Fruit fly (Drosophila melanogaster) whole organism, prepupa: ENCODE results near the gene CG4607.
A peak's percentile ranks its signal among the peaks of the same experiment; 100 is the strongest.

Experiments
- Blimp-1 ChIP-seq: fragments of 200-800 bp; sonication (Bioruptor generic); optimal IDR thresholded peaks from 3 replicates; lab custom pipeline; 2017; ENCODE audit warnings: missing biosample characterization, missing genetic modification characterization, mild to moderate bottlenecking, moderate library complexity, missing genetic modification reagents
- CG11294 ChIP-seq: fragments of 200-800 bp; sonication (Bioruptor generic); IDR thresholded peaks from 2 replicates; pipeline ENCODE4 v1.3.6; 2022; ENCODE audit warnings: missing biosample characterization, missing genetic modification characterization
- CG11762 ChIP-seq: fragments of 200-800 bp; sonication (Bioruptor generic); optimal IDR thresholded peaks from 3 replicates; lab custom pipeline; 2016; ENCODE audit warnings: missing biosample characterization, missing genetic modification characterization; ENCODE audit not compliant: insufficient read depth
- CG31627 ChIP-seq: fragments of 200-800 bp; sonication (Bioruptor generic); optimal IDR thresholded peaks from 3 replicates; lab custom pipeline; 2016; ENCODE audit warnings: missing biosample characterization, missing genetic modification characterization
- CG32006 ChIP-seq: fragments of 200-800 bp; sonication (Bioruptor generic); optimal IDR thresholded peaks from 3 replicates; lab custom pipeline; 2017; ENCODE audit warnings: missing biosample characterization, mild to moderate bottlenecking, missing genetic modification characterization
- CG6163 ChIP-seq: fragments of 200-800 bp; sonication (Bioruptor generic); IDR thresholded peaks from 3 replicates; pipeline ENCODE4 v1.3.6; 2022; ENCODE audit warnings: missing biosample characterization, missing genetic modification characterization
- CG6276 ChIP-seq: fragments of 200-800 bp; sonication (Bioruptor generic); optimal IDR thresholded peaks from 2 replicates; lab custom pipeline; 2017; ENCODE audit warnings: missing biosample characterization, mild to moderate bottlenecking, missing genetic modification characterization
- CG6808 ChIP-seq: fragments of 200-800 bp; sonication (Bioruptor generic); optimal IDR thresholded peaks from 3 replicates; lab custom pipeline; 2017; ENCODE audit warnings: missing biosample characterization, missing genetic modification characterization, mild to moderate bottlenecking, moderate library complexity, missing genetic modification reagents
- CG6854 ChIP-seq: fragments of 200-800 bp; sonication (Bioruptor generic); optimal IDR thresholded peaks from 2 replicates; lab custom pipeline; 2017; ENCODE audit warnings: missing biosample characterization, mild to moderate bottlenecking, missing genetic modification characterization
- CG7368 ChIP-seq: fragments of 200-800 bp; sonication (Bioruptor generic); optimal IDR thresholded peaks from 3 replicates; lab custom pipeline; 2016; ENCODE audit warnings: missing biosample characterization, missing genetic modification characterization
- CG8119 ChIP-seq: fragments of 200-800 bp; sonication (Bioruptor generic); IDR thresholded peaks from 3 replicates; pipeline ENCODE4 v1.3.6; 2022; ENCODE audit warnings: missing biosample characterization, missing genetic modification characterization
- CG8632 ChIP-seq: fragments of 200-800 bp; sonication (Bioruptor generic); optimal IDR thresholded peaks from 3 replicates; lab custom pipeline; 2016; ENCODE audit warnings: missing biosample characterization, missing genetic modification characterization
- CG9139 ChIP-seq: fragments of 200-800 bp; sonication (Bioruptor generic); optimal IDR thresholded peaks from 3 replicates; lab custom pipeline; 2017; ENCODE audit warnings: missing biosample characterization, mild to moderate bottlenecking, missing genetic modification characterization
- Eip78C ChIP-seq: fragments of 200-800 bp; sonication (Bioruptor generic); peaks from one replicate; lab custom pipeline; 2016; ENCODE audit warnings: missing biosample characterization, missing genetic modification characterization
- Ets96B ChIP-seq: fragments of 200-800 bp; optimal IDR thresholded peaks from 2 replicates; lab custom pipeline; 2019; ENCODE audit warnings: missing biosample characterization, mild to moderate bottlenecking, missing genetic modification characterization, moderate library complexity
- Gug ChIP-seq: fragments of 200-800 bp; sonication (Bioruptor generic); IDR thresholded peaks from 2 replicates; pipeline ENCODE4 v1.3.6; 2022; ENCODE audit warnings: missing biosample characterization, missing genetic modification characterization
- Hr38 ChIP-seq: sonication (Bioruptor generic); optimal IDR thresholded peaks from 2 replicates; lab custom pipeline; 2016; ENCODE audit warnings: missing biosample characterization, missing genetic modification characterization
- Hr39 ChIP-seq: fragments of 200-800 bp; sonication (Bioruptor generic); optimal IDR thresholded peaks from 2 replicates; lab custom pipeline; 2016; ENCODE audit warnings: missing biosample characterization, missing genetic modification characterization
- Hr4 ChIP-seq: fragments of 200-800 bp; sonication (Bioruptor generic); optimal IDR thresholded peaks from 3 replicates; lab custom pipeline; 2016; ENCODE audit warnings: missing biosample characterization, missing genetic modification characterization
- Lpt ChIP-seq: fragments of 200-800 bp; sonication (Bioruptor generic); optimal IDR thresholded peaks from 3 replicates; lab custom pipeline; 2016; ENCODE audit warnings: missing biosample characterization, missing genetic modification characterization
- OdsH ChIP-seq: fragments of 200-800 bp; sonication (Bioruptor generic); optimal IDR thresholded peaks from 3 replicates; lab custom pipeline; 2016; ENCODE audit warnings: missing biosample characterization, missing genetic modification characterization
- Smox ChIP-seq: fragments of 200-800 bp; sonication (Bioruptor generic); optimal IDR thresholded peaks from 3 replicates; lab custom pipeline; 2016; ENCODE audit warnings: missing biosample characterization, missing genetic modification characterization
- Sox102F ChIP-seq: fragments of 200-800 bp; sonication (Bioruptor generic); optimal IDR thresholded peaks from 2 replicates; lab custom pipeline; 2016; ENCODE audit warnings: missing biosample characterization, mild to moderate bottlenecking, missing genetic modification characterization
- Sox14 ChIP-seq: fragments of 200-800 bp; sonication (Bioruptor generic); optimal IDR thresholded peaks from 3 replicates; lab custom pipeline; 2016; ENCODE audit warnings: missing biosample characterization, missing genetic modification characterization
- acj6 ChIP-seq: fragments of 200-800 bp; sonication (Bioruptor generic); optimal IDR thresholded peaks from 3 replicates; lab custom pipeline; 2016; ENCODE audit warnings: missing biosample characterization, missing genetic modification characterization
- cyc ChIP-seq: fragments of 200-800 bp; sonication (Bioruptor generic); optimal IDR thresholded peaks from 3 replicates; lab custom pipeline; 2016; ENCODE audit warnings: missing biosample characterization, missing genetic modification characterization
- dsx ChIP-seq: fragments of 200-800 bp; optimal IDR thresholded peaks from 3 replicates; lab custom pipeline; 2019; ENCODE audit warnings: missing biosample characterization, mild to moderate bottlenecking, missing genetic modification characterization, moderate library complexity; ENCODE audit not compliant: poor library complexity, severe bottlenecking
- eg ChIP-seq: fragments of 200-800 bp; sonication (Bioruptor generic); IDR thresholded peaks from 3 replicates; pipeline ENCODE4 v1.3.6; 2022; ENCODE audit warnings: missing biosample characterization, missing genetic modification characterization
- esn ChIP-seq: fragments of 200-800 bp; sonication (Bioruptor generic); optimal IDR thresholded peaks from 2 replicates; lab custom pipeline; 2016; ENCODE audit warnings: missing biosample characterization, mild to moderate bottlenecking, missing genetic modification characterization, moderate library complexity
- fd85E ChIP-seq: fragments of 200-800 bp; sonication (Bioruptor generic); optimal IDR thresholded peaks from 3 replicates; lab custom pipeline; 2016; ENCODE audit warnings: missing biosample characterization, missing genetic modification characterization
- fkh ChIP-seq: fragments of 200-800 bp; sonication (Bioruptor generic); optimal IDR thresholded peaks from 3 replicates; lab custom pipeline; 2017; ENCODE audit warnings: missing biosample characterization, mild to moderate bottlenecking, missing genetic modification characterization, moderate library complexity
- pdm3 ChIP-seq: fragments of 200-800 bp; sonication (Bioruptor generic); optimal IDR thresholded peaks from 3 replicates; lab custom pipeline; 2016; ENCODE audit warnings: missing biosample characterization, missing genetic modification characterization
- ss ChIP-seq, 2 experiments: fragments of 200-800 bp; sonication (Bioruptor generic); optimal IDR thresholded peaks; 2 replicates in 1 of 2; 3 replicates in 1 of 2; lab custom pipeline; 2017 to 2018; ENCODE audit warnings: mild to moderate bottlenecking in 2 of 2, missing biosample characterization in 2 of 2, missing genetic modification characterization in 2 of 2, moderate library complexity in 1 of 2
- svp ChIP-seq: fragments of 200-800 bp; sonication (Bioruptor generic); peaks from one replicate; lab custom pipeline; 2016; ENCODE audit warnings: missing biosample characterization, missing genetic modification characterization
- topi ChIP-seq: fragments of 200-800 bp; sonication (Bioruptor generic); optimal IDR thresholded peaks from 3 replicates; lab custom pipeline; 2016; ENCODE audit warnings: missing biosample characterization, missing genetic modification characterization
- vri ChIP-seq: fragments of 200-800 bp; sonication (Bioruptor generic); optimal IDR thresholded peaks from 3 replicates; lab custom pipeline; 2016; ENCODE audit warnings: missing biosample characterization, mild to moderate bottlenecking, missing genetic modification characterization

Gene CG4607

DNA sequence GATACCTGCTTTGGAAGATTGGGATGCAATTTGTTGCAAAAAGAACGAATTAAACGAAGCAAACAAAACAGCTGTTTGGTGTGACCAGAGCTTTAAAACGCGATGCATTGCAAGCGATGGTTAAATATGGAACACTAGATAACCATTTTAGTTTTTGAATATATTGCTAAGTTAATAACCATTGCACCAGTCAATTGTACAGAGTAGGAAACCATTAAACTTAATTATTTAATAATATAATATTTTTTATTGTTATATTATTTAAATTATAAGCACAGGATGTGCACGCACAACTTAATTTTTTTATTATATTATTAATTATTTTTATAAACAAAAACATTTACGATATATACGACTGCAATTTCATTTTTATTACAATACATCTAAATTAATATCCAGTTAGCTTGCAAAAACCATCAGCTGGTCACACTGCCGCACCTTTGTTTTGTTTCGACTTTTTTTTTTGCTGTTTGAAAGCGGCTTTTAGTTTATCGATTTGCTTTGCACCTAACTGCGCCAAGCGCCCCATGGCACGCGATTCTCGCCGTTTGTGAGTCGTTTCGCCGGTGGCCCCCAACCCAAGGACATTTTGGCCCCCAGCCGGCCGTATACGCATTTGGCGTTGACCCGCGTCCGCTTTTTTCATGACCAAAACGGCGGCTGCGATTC is 35.3 kb downstream of the CG4607 start, which contains the start of the genes CG4617 and CG8300 (continued):
- TF ChIP-seq Blimp-1 (GFP tag; lab: Kevin White, UChicago): no peak
- TF ChIP-seq acj6: peak; percentile 1
- TF ChIP-seq pdm3 (GFP tag; lab: Kevin White, UChicago): no peak
- TF ChIP-seq CG32006 (GFP tag; lab: Kevin White, UChicago): peak; percentile 20
- TF ChIP-seq topi (GFP tag; lab: Kevin White, UChicago): no peak
- TF ChIP-seq Gug: no peak
- TF ChIP-seq CG6808 (GFP tag; lab: Kevin White, UChicago): no peak
- peak; percentile 8 for TF ChIP-seq Ets96B (tag; lab: Kevin White, UChicago)
- 0 out of 3 replicates have a peak, but pooled peaks have one; percentile 28 for TF ChIP-seq CG8119 (GFP tag; lab: Robert Waterston, UW)
- TF ChIP-seq CG7368 (GFP tag; lab: Kevin White, UChicago): no peak
- peak; percentile 25 for TF ChIP-seq esn (GFP tag; lab: Kevin White, UChicago)
- TF ChIP-seq CG11762 (GFP tag; lab: Kevin White, UChicago): peak; percentile 9
- no peak for TF ChIP-seq Lpt (GFP tag; lab: Kevin White, UChicago)
- TF ChIP-seq vri (GFP tag; lab: Kevin White, UChicago): no peak
- no peak for TF ChIP-seq Hr39 (GFP tag; lab: Kevin White, UChicago)
- TF ChIP-seq fd85E (GFP tag; lab: Kevin White, UChicago): no peak
- TF ChIP-seq Hr4 (GFP tag; lab: Kevin White, UChicago): peak; percentile 16
- peak; percentile 18 for TF ChIP-seq fkh
- no peak for TF ChIP-seq cyc (GFP tag; lab: Kevin White, UChicago)
- TF ChIP-seq Sox102F (GFP tag; lab: Kevin White, UChicago): no peak
- no peak for TF ChIP-seq CG8632
- TF ChIP-seq CG6854 (GFP tag; lab: Kevin White, UChicago): no peak

DNA sequence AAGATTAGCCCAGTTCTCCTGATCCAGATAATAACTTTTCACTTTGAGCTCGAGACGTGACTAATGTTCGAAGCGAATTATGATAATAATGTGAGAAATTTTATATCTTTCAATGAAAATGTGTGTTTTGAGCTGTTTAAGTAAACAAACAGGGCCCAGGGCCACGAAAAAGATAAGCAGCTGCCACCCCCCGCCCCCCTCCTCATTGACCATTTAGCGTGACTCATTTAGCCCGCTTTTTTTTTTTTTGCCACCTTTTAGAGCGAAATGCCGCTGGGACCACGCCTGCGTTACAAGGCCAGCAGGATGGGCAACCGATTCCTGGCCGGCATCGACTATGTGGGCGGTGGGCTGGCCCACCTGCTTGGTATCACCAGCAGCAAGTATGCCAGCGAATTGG is 36.3 kb downstream of the CG4607 start:
- TF ChIP-seq fkh (peak; percentile 62), topi (GFP tag; lab: Kevin White, UChicago) (no peak)

DNA sequence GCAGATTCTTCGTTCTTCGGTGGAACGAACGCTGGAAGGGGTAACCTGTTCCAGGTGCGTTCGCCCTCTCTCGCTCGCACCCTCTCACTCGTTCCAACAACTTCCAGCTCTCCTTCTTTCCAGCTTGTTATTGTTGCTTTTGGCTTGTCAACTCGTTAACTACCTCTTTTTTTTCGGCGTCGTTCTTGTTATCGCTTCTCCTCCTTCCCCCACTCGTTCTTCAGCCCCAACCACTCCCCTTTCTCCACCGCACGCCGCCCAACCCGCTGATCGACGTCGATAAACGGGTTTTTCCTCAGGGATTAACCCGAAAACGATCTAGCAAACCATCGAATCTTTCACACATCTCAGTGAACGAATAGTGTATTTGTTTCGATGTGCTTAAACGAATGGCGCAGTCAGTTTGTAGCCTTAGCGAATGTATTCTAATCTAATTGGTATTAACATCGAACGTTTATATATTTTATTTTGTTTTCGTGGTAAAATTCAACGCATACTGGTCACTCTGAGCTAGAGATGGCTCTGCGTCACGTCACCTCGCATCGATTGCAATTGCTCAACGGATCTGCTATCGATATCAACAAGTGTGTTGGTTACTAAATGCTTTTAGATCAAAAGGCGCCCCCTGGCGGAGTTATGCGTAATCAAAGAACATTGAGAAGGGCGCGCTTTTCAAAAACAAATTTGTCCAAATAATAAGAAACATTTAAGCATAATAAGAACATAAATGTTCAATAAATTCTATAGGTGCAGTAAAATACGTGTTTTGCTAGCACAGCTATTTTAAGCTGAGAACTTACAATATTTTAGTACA is 40.8 kb downstream of the CG4607 start, which contains the start of gene fz4:
Gene fz4, minus strand, starts transcription at position 529 of the 814 bp plus-strand sequence.
- TF ChIP-seq CG6808 (GFP tag; lab: Kevin White, UChicago): peak; percentile 19
- peak; percentile 64 to 67 for TF ChIP-seq ss (GFP tag; optimal IDR thresholded peaks at IDR 0.05; lab: Kevin White, UChicago)
- TF ChIP-seq fkh: peak; percentile 30
- peak; percentile 9 for TF ChIP-seq CG9139 (GFP tag; lab: Kevin White, UChicago)
- TF ChIP-seq CG6854 (GFP tag; lab: Kevin White, UChicago): peak; percentile 23
- TF ChIP-seq CG6276 (GFP tag; lab: Kevin White, UChicago): no peak
- TF ChIP-seq svp (GFP tag; lab: Kevin White, UChicago): peak; percentile 57
- peak; percentile 42 for TF ChIP-seq Eip78C
- peak; percentile 27 for TF ChIP-seq esn (GFP tag; lab: Kevin White, UChicago)
- TF ChIP-seq Lpt (GFP tag; lab: Kevin White, UChicago): peak; percentile 8
- TF ChIP-seq Ets96B (tag; lab: Kevin White, UChicago): no peak
- peak; percentile 37; the same call in 1 of the 3 replicates for TF ChIP-seq eg (GFP tag; lab: Robert Waterston, UW)
- TF ChIP-seq Hr38: no peak
- peak; percentile 30 for TF ChIP-seq Sox14 (GFP tag; lab: Kevin White, UChicago)
- TF ChIP-seq CG6163: peak; percentile 26
- TF ChIP-seq, all 60 proteins: peak for 12

DNA sequence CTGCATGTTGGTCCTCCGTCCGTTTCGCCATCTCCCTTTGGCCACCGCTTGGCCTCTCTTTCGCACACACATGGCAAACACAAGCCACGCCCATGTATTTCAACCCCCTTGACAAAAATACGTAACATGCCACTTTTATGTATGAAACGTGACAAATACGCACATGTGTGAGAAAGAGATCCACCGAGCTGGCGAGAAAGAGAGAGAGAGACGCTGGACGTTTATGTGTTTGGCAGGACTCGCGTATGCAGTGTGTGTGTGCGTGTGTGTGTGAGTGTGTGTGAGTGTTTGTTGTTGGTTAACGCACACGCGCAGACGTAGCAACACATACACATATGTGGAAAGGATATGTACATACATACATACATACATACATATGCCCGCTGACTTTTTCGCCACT is 41.7 kb downstream of the CG4607 start:
- no peak for TF ChIP-seq CG31627 (GFP tag; lab: Kevin White, UChicago)
- no peak for TF ChIP-seq Hr38
- no peak for TF ChIP-seq CG11294
- TF ChIP-seq dsx (GFP tag; lab: Kevin White, UChicago): no peak
- TF ChIP-seq CG11762 (GFP tag; lab: Kevin White, UChicago): no peak
- TF ChIP-seq Smox (GFP tag; lab: Kevin White, UChicago): no peak
- TF ChIP-seq CG6808 (GFP tag; lab: Kevin White, UChicago): no peak
- no peak for TF ChIP-seq OdsH (GFP tag; lab: Kevin White, UChicago)
- TF ChIP-seq fd85E (GFP tag; lab: Kevin White, UChicago): no peak
